Worm (Caenorhabditis elegans) whole organism, L1 larva: ENCODE measurements around the gene grl-6.

Experiments
- dpl-1 ChIP-seq, 3 experiments: fragments of 150-350 bp in 2 of 3; sonication (generic microtip) in 1 of 3; optimal IDR thresholded peaks; 2 replicates each; lab custom pipeline; 2014 to 2017; ENCODE audit warnings: missing biosample characterization in 3 of 3, missing genetic modification characterization in 3 of 3, missing genetic modification reagents in 3 of 3
- dsc-1 ChIP-seq: sonication (generic microtip); optimal IDR thresholded peaks from 2 replicates; lab custom pipeline; 2016; ENCODE audit warnings: mild to moderate bottlenecking, missing genetic modification characterization, missing compliant biosample characterization
- egl-13 ChIP-seq: sonication (generic microtip); optimal IDR thresholded peaks from 2 replicates; lab custom pipeline; 2016; ENCODE audit warnings: missing genotype, missing genetic modification reagents, missing genetic modification characterization, missing compliant biosample characterization
- nhr-12 ChIP-seq: sonication (generic microtip); optimal IDR thresholded peaks from 2 replicates; lab custom pipeline; 2017; ENCODE audit warnings: missing biosample characterization, missing genetic modification characterization
- pqm-1 ChIP-seq: sonication (generic microtip); optimal IDR thresholded peaks from 3 replicates; lab custom pipeline; 2017; ENCODE audit warnings: missing biosample characterization, missing genetic modification characterization
- skn-1 ChIP-seq: fragments of 150-350 bp; optimal IDR thresholded peaks from 2 replicates; lab custom pipeline; 2014; ENCODE audit warnings: missing biosample characterization, missing genetic modification characterization
- sup-37 ChIP-seq: fragments of 200-800 bp; sonication (Bioruptor generic); optimal IDR thresholded peaks from 2 replicates; lab custom pipeline; 2018; ENCODE audit warnings: mild to moderate bottlenecking, missing genetic modification characterization, missing compliant biosample characterization

DNA sequence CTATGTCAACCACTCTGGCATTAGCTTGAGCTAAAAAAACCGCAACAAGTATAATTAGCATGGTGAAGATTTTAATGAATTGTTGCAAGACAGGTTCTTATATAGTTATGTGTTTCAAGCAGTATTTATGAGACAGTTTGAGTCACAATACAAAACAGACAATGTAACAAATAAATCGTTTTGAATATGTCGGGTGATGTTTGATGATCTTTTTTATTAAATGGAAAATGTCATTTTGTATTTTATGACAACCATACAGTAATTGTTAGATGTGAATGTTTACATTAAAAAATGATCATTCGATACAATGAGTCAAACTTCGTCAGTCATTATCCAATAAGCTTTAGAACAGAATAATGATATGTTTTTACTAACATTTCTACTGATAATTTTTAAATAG lies 7.4 kb downstream of the grl-6 start, which contains the start of gene K10C2.7:
- TF ChIP-seq skn-1 (tag; lab: Kevin White, UChicago), result no peak
- TF ChIP-seq sup-37 (GFP tag; lab: Kevin White, UChicago), result no peak
- TF ChIP-seq nhr-12, result no peak
- no peak for TF ChIP-seq dpl-1 (GFP tag; optimal IDR thresholded peaks at IDR 0.05; lab: Kevin White, UChicago)
- TF ChIP-seq dsc-1 (tag; lab: Kevin White, UChicago), result no peak
- no peak for TF ChIP-seq pqm-1 (tag; lab: Kevin White, UChicago)
- TF ChIP-seq egl-13, result no peak
